Worm (Caenorhabditis elegans) whole organism, midembryonic: ENCODE measurements around the gene F07C6.2.

ENCODE experiments used
- T22C8.4 ChIP-seq: fragments of 200-800 bp; sonication (Bioruptor generic); IDR thresholded peaks from 2 replicates; pipeline ENCODE4 v1.3.6; 2022; ENCODE audit warnings: missing genetic modification characterization, missing compliant biosample characterization
- cog-1 ChIP-seq: sonication (generic microtip); optimal IDR thresholded peaks from 2 replicates; lab custom pipeline; 2016; ENCODE audit warnings: missing genetic modification characterization, missing compliant biosample characterization
- flt-1 ChIP-seq: fragments of 200-800 bp; sonication (Bioruptor generic); IDR thresholded peaks from 2 replicates; pipeline ENCODE4 v1.3.6; 2022; ENCODE audit warnings: missing genetic modification characterization, missing compliant biosample characterization
- klf-2 ChIP-seq: fragments of 200-800 bp; sonication (Bioruptor generic); conservative IDR thresholded peaks from 2 replicates; pipeline ENCODE4 v1.3.6; 2022; ENCODE audit warnings: missing genetic modification reagents, missing genetic modification characterization, missing compliant biosample characterization
- med-1 ChIP-seq: sonication (generic microtip); optimal IDR thresholded peaks from 2 replicates; lab custom pipeline; 2017; ENCODE audit warnings: missing genetic modification characterization, mild to moderate bottlenecking, missing compliant biosample characterization, antibody characterized with exemption, missing genetic modification reagents; ENCODE audit not compliant: insufficient read depth
- ref-1 ChIP-seq: fragments of 200-800 bp; sonication (Bioruptor generic); conservative IDR thresholded peaks from 2 replicates; pipeline ENCODE4 v1.3.6; 2022; ENCODE audit warnings: missing genetic modification reagents, missing genetic modification characterization, missing compliant biosample characterization
- tab-1 ChIP-seq: fragments of 200-800 bp; sonication (Bioruptor generic); IDR thresholded peaks from 2 replicates; pipeline ENCODE4 v1.3.6; 2022; ENCODE audit warnings: missing genetic modification characterization, missing compliant biosample characterization
- ztf-23 ChIP-seq: fragments of 200-800 bp; sonication (Bioruptor generic); IDR thresholded peaks from 2 replicates; pipeline ENCODE4 v1.3.6; 2022; ENCODE audit warnings: missing genetic modification reagents, missing genetic modification characterization, missing compliant biosample characterization
- ztf-29 ChIP-seq: fragments of 200-800 bp; sonication (Bioruptor generic); IDR thresholded peaks from 2 replicates; pipeline ENCODE4 v1.3.6; 2022; ENCODE audit warnings: missing genetic modification reagents, missing genetic modification characterization, missing compliant biosample characterization

The F07C6.2 gene

DNA sequence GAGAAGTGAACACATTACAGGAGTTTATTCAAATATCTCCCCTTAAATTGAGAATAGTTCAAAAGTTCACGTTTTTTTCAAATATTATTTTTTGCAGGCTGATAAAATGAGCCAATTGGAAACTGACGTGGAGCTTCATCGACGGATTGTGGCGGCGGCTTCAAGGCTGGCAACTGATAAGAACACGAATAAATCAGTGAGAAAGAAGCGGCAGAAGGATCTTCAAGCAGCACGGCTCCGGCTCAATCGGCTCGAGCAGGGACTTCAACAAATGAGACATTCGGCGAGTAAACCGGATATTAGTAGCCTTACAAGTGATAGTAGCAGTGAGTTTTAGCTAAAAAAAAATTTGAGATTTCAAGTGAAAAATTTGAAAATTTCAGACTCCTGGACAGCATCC, 34.3 kb downstream of the F07C6.2 start, which contains the start of gene M02B1.4:
TSS of gene M02B1.4 (minus strand) at position 9 of the 400 bp plus-strand sequence.
- TF ChIP-seq med-1, result no peak
- no peak for TF ChIP-seq cog-1
- TF ChIP-seq T22C8.4 (GFP tag; lab: Robert Waterston, UW), result no peak
- no peak for TF ChIP-seq tab-1 (GFP tag; lab: Robert Waterston, UW)
- no peak for TF ChIP-seq ref-1 (GFP tag; lab: Robert Waterston, UW)
- TF ChIP-seq klf-2 (GFP tag; lab: Robert Waterston, UW), result no peak
- TF ChIP-seq ztf-29 (GFP tag; lab: Robert Waterston, UW), result no peak
- no peak for TF ChIP-seq ztf-23
- no peak for TF ChIP-seq flt-1 (GFP tag; lab: Robert Waterston, UW)

ce11 chrIV:12830829-12831392, 39.9 kb downstream of the F07C6.2 start:
- TF ChIP-seq ztf-23 (no peak), ztf-29 (GFP tag; lab: Robert Waterston, UW) (no peak), cog-1 (no peak)

DNA sequence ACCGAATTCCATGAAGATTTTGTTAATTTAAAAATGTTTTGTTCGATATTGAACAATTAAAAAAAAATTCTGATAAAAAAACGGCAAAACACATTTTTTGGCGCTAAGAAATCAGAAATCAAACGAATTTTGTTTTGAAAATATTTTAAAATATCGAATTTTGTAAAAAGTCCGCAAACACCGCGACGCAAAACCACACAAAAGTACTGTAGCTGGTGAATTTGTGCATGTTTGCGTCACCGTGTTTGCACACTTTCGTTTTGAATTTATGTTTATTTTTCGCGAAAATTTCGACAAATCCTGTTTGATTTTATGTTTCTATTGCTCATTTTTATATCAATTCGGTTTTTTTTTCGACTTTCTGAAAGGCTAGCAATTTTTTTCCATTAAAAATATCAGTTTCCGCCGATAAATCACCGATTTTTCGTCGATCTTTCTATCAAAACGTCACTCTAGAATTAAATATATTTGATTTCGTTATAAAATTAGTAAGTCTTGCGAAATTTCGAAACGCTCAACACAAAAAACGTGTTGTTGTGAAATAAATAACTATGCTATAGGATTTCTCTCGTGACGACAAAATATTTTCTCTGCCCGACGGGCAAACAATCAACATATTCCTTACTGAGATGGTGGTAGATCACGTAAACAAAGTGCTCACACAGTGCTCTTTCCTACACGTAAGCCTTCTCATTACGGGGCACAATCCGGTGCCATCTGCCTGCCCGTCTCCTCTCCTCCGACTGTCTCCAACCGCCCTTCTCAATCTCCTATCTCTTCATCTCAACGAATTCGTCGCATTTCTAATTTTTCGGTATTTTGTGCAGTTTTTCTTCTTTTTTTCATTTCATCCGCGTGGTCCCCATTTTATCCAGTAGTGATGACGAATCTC, 40.9 kb downstream of the F07C6.2 start:
- TF ChIP-seq ztf-23 (no peak), flt-1 (GFP tag; lab: Robert Waterston, UW) (no peak), ztf-29 (GFP tag; lab: Robert Waterston, UW) (no peak), T22C8.4 (GFP tag; lab: Robert Waterston, UW) (no peak), ref-1 (GFP tag; lab: Robert Waterston, UW) (no peak), cog-1 (no peak), tab-1 (GFP tag; lab: Robert Waterston, UW) (no peak)

DNA sequence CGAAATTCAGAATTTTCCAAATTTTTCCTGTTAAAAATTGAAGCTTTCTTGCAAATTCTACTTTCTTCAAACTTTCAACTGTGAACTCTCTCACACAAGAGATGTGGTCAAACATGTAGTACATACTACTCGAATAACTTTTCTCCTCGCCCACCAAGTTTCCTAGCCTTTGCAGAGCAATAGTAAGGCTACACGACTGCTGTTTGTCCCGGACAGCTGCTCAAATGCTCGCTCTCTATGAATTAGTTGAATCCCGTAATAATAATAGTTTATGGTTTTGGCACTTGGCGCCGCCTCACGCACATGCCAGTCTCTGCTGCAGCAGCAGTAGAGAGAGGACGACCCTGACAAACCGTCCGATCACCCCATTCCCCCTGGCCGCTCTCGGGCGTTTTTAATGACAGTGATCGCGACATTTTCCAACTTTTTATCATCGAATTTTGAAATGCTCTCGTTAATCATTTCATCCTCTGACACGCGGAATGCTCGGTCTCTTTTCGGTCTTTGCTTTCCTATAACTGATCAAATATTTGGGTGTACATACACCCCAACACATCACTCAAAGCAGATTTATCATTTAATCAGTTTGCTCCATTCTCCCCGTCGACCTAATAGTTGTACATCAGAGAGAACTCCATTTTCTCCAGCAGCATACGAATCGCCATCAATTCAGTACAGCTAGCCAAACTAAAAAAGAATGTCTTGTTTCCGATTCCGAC, 42.9 kb downstream of the F07C6.2 start:
- TF ChIP-seq ztf-29 (GFP tag; lab: Robert Waterston, UW) (no peak), ref-1 (GFP tag; lab: Robert Waterston, UW) (no peak)

- TF ChIP-seq cog-1, result no peak
- no peak for TF ChIP-seq T22C8.4 (GFP tag; lab: Robert Waterston, UW)
- TF ChIP-seq klf-2 (GFP tag; lab: Robert Waterston, UW), result no peak
- TF ChIP-seq ztf-29 (GFP tag; lab: Robert Waterston, UW), result no peak
- no peak for TF ChIP-seq flt-1 (GFP tag; lab: Robert Waterston, UW)
- TF ChIP-seq ztf-23, result no peak
- no peak for TF ChIP-seq ref-1 (GFP tag; lab: Robert Waterston, UW)
- TF ChIP-seq med-1, result no peak
- no peak for TF ChIP-seq tab-1 (GFP tag; lab: Robert Waterston, UW)
Observed at ce11 chrIV:12834417-12834731, 43.4 kb downstream of the F07C6.2 start.

- TF ChIP-seq klf-2 (GFP tag; lab: Robert Waterston, UW), result no peak
- no peak for TF ChIP-seq flt-1 (GFP tag; lab: Robert Waterston, UW)
- TF ChIP-seq tab-1 (GFP tag; lab: Robert Waterston, UW), result no peak
Observed at ce11 chrIV:12835363-12835762, 44.4 kb downstream of the F07C6.2 start.

DNA sequence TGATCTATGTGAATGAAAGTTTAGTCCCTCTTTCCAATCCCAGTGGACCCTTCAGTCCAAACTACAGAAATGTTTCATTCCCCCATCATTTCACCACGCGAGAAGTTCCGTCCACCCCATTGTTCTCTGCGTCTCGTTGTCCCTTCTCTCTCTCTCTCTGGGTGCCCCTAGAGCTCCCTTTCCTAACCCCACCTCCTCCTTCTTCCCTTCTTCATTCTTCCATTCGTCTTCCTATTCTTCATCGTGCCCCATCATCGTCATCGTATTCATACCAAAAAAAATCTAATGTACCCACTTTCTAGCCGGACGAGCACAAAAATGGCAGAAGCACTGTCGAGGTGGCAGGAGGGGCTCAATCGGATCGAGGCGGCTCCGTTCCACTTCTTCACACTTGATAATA, 45.2 kb downstream of the F07C6.2 start, which contains the start of gene M02B1.3:
TSS of gene M02B1.3 (plus strand) at position 301 of the 400 bp plus-strand sequence.
- TF ChIP-seq tab-1 (GFP tag; lab: Robert Waterston, UW), result no peak
- no peak for TF ChIP-seq klf-2 (GFP tag; lab: Robert Waterston, UW)
- TF ChIP-seq ref-1 (GFP tag; lab: Robert Waterston, UW), result no peak
- no peak for TF ChIP-seq ztf-23
- TF ChIP-seq ztf-29 (GFP tag; lab: Robert Waterston, UW), result no peak
- no peak for TF ChIP-seq T22C8.4 (GFP tag; lab: Robert Waterston, UW)
- no peak for TF ChIP-seq cog-1
- TF ChIP-seq med-1, result no peak
- TF ChIP-seq flt-1 (GFP tag; lab: Robert Waterston, UW), result no peak

ce11 chrIV:12840348-12840747, 49.4 kb downstream of the F07C6.2 start:
- TF ChIP-seq cog-1 (no peak), T22C8.4 (GFP tag; lab: Robert Waterston, UW) (no peak), ztf-29 (GFP tag; lab: Robert Waterston, UW) (no peak), ztf-23 (no peak), tab-1 (GFP tag; lab: Robert Waterston, UW) (no peak), med-1 (no peak), flt-1 (GFP tag; lab: Robert Waterston, UW) (no peak), ref-1 (GFP tag; lab: Robert Waterston, UW) (no peak), klf-2 (GFP tag; lab: Robert Waterston, UW) (no peak)

DNA sequence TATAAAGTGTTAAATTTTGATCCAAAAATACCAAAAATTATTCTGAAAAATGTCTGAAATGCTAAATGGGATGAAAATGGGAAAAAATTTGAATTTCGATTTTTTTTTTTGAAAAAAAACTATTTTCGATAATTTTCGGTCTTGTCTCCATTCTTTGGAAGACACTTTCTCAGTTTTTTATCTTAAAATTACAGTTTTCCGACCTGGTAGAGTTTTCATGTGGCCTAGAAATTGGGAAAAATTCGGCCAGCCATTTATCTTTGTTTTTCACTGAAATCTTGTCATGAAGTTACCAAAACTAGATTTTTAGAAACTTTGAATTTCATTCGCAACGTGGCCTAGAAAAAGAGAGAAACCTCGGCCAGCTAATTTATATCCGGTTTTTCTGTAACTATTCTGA, 49.9 kb downstream of the F07C6.2 start:
- TF ChIP-seq ref-1 (GFP tag; lab: Robert Waterston, UW) (no peak), ztf-23 (no peak), tab-1 (GFP tag; lab: Robert Waterston, UW) (no peak), T22C8.4 (GFP tag; lab: Robert Waterston, UW) (no peak), cog-1 (no peak), flt-1 (GFP tag; lab: Robert Waterston, UW) (no peak)
